Fruit fly (Drosophila melanogaster) whole organism, embryonic: ENCODE measurements around the gene CG43407.

ENCODE experiments used
- Abd-B ChIP-seq: fragments of 200-800 bp; sonication (Bioruptor generic); optimal IDR thresholded peaks from 2 replicates; lab custom pipeline; 2018; ENCODE audit warnings: missing biosample characterization, mild to moderate bottlenecking, missing genetic modification characterization, moderate library complexity
- Asciz ChIP-seq: fragments of 200-800 bp; sonication (Bioruptor generic); optimal IDR thresholded peaks from 2 replicates; lab custom pipeline; 2017; ENCODE audit warnings: missing biosample characterization, mild to moderate bottlenecking, missing genetic modification characterization, missing genetic modification reagents
- CG10543 ChIP-seq: fragments of 200-800 bp; sonication (Bioruptor generic); optimal IDR thresholded peaks from 3 replicates; lab custom pipeline; 2017; ENCODE audit warnings: missing biosample characterization, mild to moderate bottlenecking, missing genetic modification characterization, moderate library complexity
- CG11560 ChIP-seq: fragments of 200-800 bp; sonication (Bioruptor generic); IDR thresholded peaks from 3 replicates; pipeline ENCODE4 v1.3.6; 2022; ENCODE audit warnings: missing biosample characterization, missing genetic modification characterization
- CG12071 ChIP-seq: fragments of 200-800 bp; sonication (Bioruptor generic); optimal IDR thresholded peaks from 3 replicates; lab custom pipeline; 2018; ENCODE audit warnings: missing biosample characterization, mild to moderate bottlenecking, missing genetic modification characterization
- CG13424 ChIP-seq: fragments of 200-800 bp; sonication (Bioruptor generic); optimal IDR thresholded peaks from 2 replicates; lab custom pipeline; 2019; ENCODE audit warnings: missing biosample characterization, mild to moderate bottlenecking, missing genetic modification characterization, moderate library complexity
- CG13624 ChIP-seq: fragments of 200-800 bp; sonication (Bioruptor generic); optimal IDR thresholded peaks from 2 replicates; lab custom pipeline; 2016; ENCODE audit warnings: missing biosample characterization, missing genetic modification characterization
- CG13775 ChIP-seq: fragments of 200-800 bp; sonication (Bioruptor generic); optimal IDR thresholded peaks from 3 replicates; lab custom pipeline; 2017; ENCODE audit warnings: missing biosample characterization, mild to moderate bottlenecking, missing genetic modification characterization
- CG14667 ChIP-seq: fragments of 200-800 bp; sonication (Bioruptor generic); IDR thresholded peaks from 2 replicates; pipeline ENCODE4 v1.3.6; 2022; ENCODE audit warnings: missing biosample characterization, missing genetic modification characterization
- CG16779 ChIP-seq: fragments of 200-800 bp; sonication (Bioruptor generic); IDR thresholded peaks from 2 replicates; pipeline ENCODE4 v1.3.6; 2022; ENCODE audit warnings: missing biosample characterization, missing genetic modification characterization
- CG17359 ChIP-seq: fragments of 200-800 bp; sonication (Bioruptor generic); optimal IDR thresholded peaks from 3 replicates; lab custom pipeline; 2018; ENCODE audit warnings: missing biosample characterization, mild to moderate bottlenecking, missing genetic modification characterization, moderate library complexity
- CG17829 ChIP-seq: fragments of 200-800 bp; optimal IDR thresholded peaks from 2 replicates; lab custom pipeline; 2019; ENCODE audit warnings: missing biosample characterization, mild to moderate bottlenecking, missing genetic modification characterization, moderate library complexity
- CG18599 ChIP-seq: fragments of 200-800 bp; sonication (Bioruptor generic); optimal IDR thresholded peaks from 3 replicates; lab custom pipeline; 2017; ENCODE audit warnings: missing biosample characterization, missing genetic modification characterization, mild to moderate bottlenecking, moderate library complexity, missing genetic modification reagents
- CG2120 ChIP-seq: fragments of 200-800 bp; sonication (Bioruptor generic); optimal IDR thresholded peaks from 3 replicates; lab custom pipeline; 2016; ENCODE audit warnings: missing biosample characterization, missing genetic modification characterization
- CG2875 ChIP-seq: fragments of 200-800 bp; sonication (Bioruptor generic); optimal IDR thresholded peaks from 2 replicates; lab custom pipeline; 2017; ENCODE audit warnings: missing biosample characterization, mild to moderate bottlenecking, missing genetic modification characterization, missing genetic modification reagents
- CG32772 ChIP-seq: fragments of 200-800 bp; sonication (Bioruptor generic); IDR thresholded peaks from 2 replicates; pipeline ENCODE4 v1.3.6; 2022; ENCODE audit warnings: missing biosample characterization, missing genetic modification characterization
- CG42726 ChIP-seq: fragments of 200-800 bp; sonication (Bioruptor generic); IDR thresholded peaks from 2 replicates; pipeline ENCODE4 v1.3.6; 2022; ENCODE audit warnings: missing biosample characterization, missing genetic modification characterization; ENCODE audit not compliant: partially characterized antibody
- CG6813 ChIP-seq: fragments of 200-800 bp; sonication (Bioruptor generic); optimal IDR thresholded peaks from 2 replicates; lab custom pipeline; 2017; ENCODE audit warnings: missing biosample characterization, missing genetic modification characterization, mild to moderate bottlenecking, moderate library complexity, missing genetic modification reagents
- CG6854 ChIP-seq: fragments of 200-800 bp; sonication (Bioruptor generic); optimal IDR thresholded peaks from 3 replicates; lab custom pipeline; 2017; ENCODE audit warnings: missing biosample characterization, mild to moderate bottlenecking, missing genetic modification characterization
- CG7357 ChIP-seq: fragments of 200-800 bp; sonication (Bioruptor generic); IDR thresholded peaks from 3 replicates; pipeline ENCODE4 v1.3.6; 2022; ENCODE audit warnings: missing biosample characterization, missing genetic modification characterization
- CG7839 ChIP-seq: fragments of 200-800 bp; sonication (Bioruptor generic); optimal IDR thresholded peaks from 3 replicates; lab custom pipeline; 2018; ENCODE audit warnings: missing biosample characterization, mild to moderate bottlenecking, missing genetic modification characterization, moderate library complexity
- CG7963 ChIP-seq: fragments of 200-800 bp; sonication (Bioruptor generic); IDR thresholded peaks from 3 replicates; pipeline ENCODE4 v1.3.6; 2022; ENCODE audit warnings: missing biosample characterization, missing genetic modification characterization; ENCODE audit not compliant: partially characterized antibody
- CG7987 ChIP-seq: fragments of 200-800 bp; sonication (Bioruptor generic); optimal IDR thresholded peaks from 2 replicates; lab custom pipeline; 2018; ENCODE audit warnings: missing biosample characterization, mild to moderate bottlenecking, missing genetic modification characterization, moderate library complexity
- CG8944 ChIP-seq: fragments of 200-800 bp; sonication (Bioruptor generic); optimal IDR thresholded peaks from 3 replicates; lab custom pipeline; 2016; ENCODE audit warnings: missing biosample characterization, missing genetic modification characterization
- CTCF ChIP-seq: fragments of 200-800 bp; sonication (Bioruptor generic); optimal IDR thresholded peaks from 2 replicates; lab custom pipeline; 2017; ENCODE audit warnings: missing biosample characterization, mild to moderate bottlenecking, missing genetic modification characterization, moderate library complexity
- Deaf1 ChIP-seq: fragments of 200-800 bp; optimal IDR thresholded peaks from 3 replicates; lab custom pipeline; 2019; ENCODE audit warnings: missing biosample characterization, mild to moderate bottlenecking, missing genetic modification characterization, moderate library complexity
- Ets65A ChIP-seq: fragments of 200-800 bp; sonication (Bioruptor generic); peaks from one replicate; lab custom pipeline; 2016; ENCODE audit warnings: missing biosample characterization, missing genetic modification characterization
- Fer1 ChIP-seq: fragments of 200-800 bp; sonication (Bioruptor generic); optimal IDR thresholded peaks from 2 replicates; lab custom pipeline; 2017; ENCODE audit warnings: missing biosample characterization, mild to moderate bottlenecking, missing genetic modification characterization
- Hey ChIP-seq: fragments of 200-800 bp; sonication (Bioruptor generic); optimal IDR thresholded peaks from 3 replicates; lab custom pipeline; 2018; ENCODE audit warnings: missing biosample characterization, mild to moderate bottlenecking, missing genetic modification characterization
- HmgZ ChIP-seq: fragments of 200-800 bp; sonication (Bioruptor generic); optimal IDR thresholded peaks from 2 replicates; lab custom pipeline; 2018; ENCODE audit warnings: missing biosample characterization, mild to moderate bottlenecking, missing genetic modification characterization
- MBD-R2 ChIP-seq: fragments of 200-800 bp; sonication (Bioruptor generic); IDR thresholded peaks from 2 replicates; pipeline ENCODE4 v1.3.6; 2022; ENCODE audit warnings: missing biosample characterization, missing genetic modification characterization
- Myb ChIP-seq: fragments of 200-800 bp; sonication (Bioruptor generic); optimal IDR thresholded peaks from 2 replicates; lab custom pipeline; 2016; ENCODE audit warnings: missing biosample characterization, missing genetic modification characterization
- PHDP ChIP-seq: fragments of 200-800 bp; sonication (Bioruptor generic); optimal IDR thresholded peaks from 3 replicates; lab custom pipeline; 2018; ENCODE audit warnings: missing biosample characterization, mild to moderate bottlenecking, missing genetic modification characterization, moderate library complexity
- Rx ChIP-seq: fragments of 200-800 bp; sonication (Bioruptor generic); IDR thresholded peaks from 2 replicates; pipeline ENCODE4 v1.3.6; 2022; ENCODE audit warnings: missing biosample characterization, missing genetic modification characterization
- Vsx1 ChIP-seq: fragments of 200-800 bp; sonication (Bioruptor generic); optimal IDR thresholded peaks from 2 replicates; lab custom pipeline; 2017; ENCODE audit warnings: missing biosample characterization, mild to moderate bottlenecking, missing genetic modification characterization, missing genetic modification reagents
- corto ChIP-seq: fragments of 200-800 bp; sonication (Bioruptor generic); optimal IDR thresholded peaks from 2 replicates; lab custom pipeline; 2016; ENCODE audit warnings: missing biosample characterization, mild to moderate bottlenecking, missing genetic modification characterization, moderate library complexity
- en ChIP-seq: fragments of 200-800 bp; sonication (Bioruptor generic); optimal IDR thresholded peaks from 2 replicates; lab custom pipeline; 2016; ENCODE audit warnings: missing biosample characterization, missing genetic modification characterization
- eve ChIP-seq, 2 experiments: fragments of >200 bp; optimal IDR thresholded peaks; 2 replicates each; lab custom pipeline; 2017; ENCODE audit warnings: missing biosample characterization in 2 of 2, missing genetic modification characterization in 2 of 2
- exex ChIP-seq: fragments of 200-800 bp; sonication (Bioruptor generic); optimal IDR thresholded peaks from 4 replicates; lab custom pipeline; 2018; ENCODE audit warnings: missing biosample characterization, mild to moderate bottlenecking, missing genetic modification characterization, moderate library complexity
- fd96Cb ChIP-seq: fragments of 200-800 bp; sonication (Bioruptor generic); optimal IDR thresholded peaks from 2 replicates; lab custom pipeline; 2018; ENCODE audit warnings: missing biosample characterization, mild to moderate bottlenecking, missing genetic modification characterization, moderate library complexity
- gem ChIP-seq: fragments of 200-800 bp; sonication (Bioruptor generic); optimal IDR thresholded peaks from 2 replicates; lab custom pipeline; 2019; ENCODE audit warnings: missing biosample characterization, mild to moderate bottlenecking, missing genetic modification characterization, moderate library complexity
- jumu ChIP-seq: fragments of 200-800 bp; sonication (Bioruptor generic); optimal IDR thresholded peaks from 3 replicates; lab custom pipeline; 2016; ENCODE audit warnings: missing biosample characterization, missing genetic modification characterization
- mam ChIP-seq: fragments of 200-800 bp; sonication (Bioruptor generic); optimal IDR thresholded peaks from 3 replicates; lab custom pipeline; 2016; ENCODE audit warnings: missing biosample characterization, missing genetic modification characterization
- org-1 ChIP-seq: fragments of 200-800 bp; sonication (Bioruptor generic); optimal IDR thresholded peaks from 2 replicates; lab custom pipeline; 2017; ENCODE audit warnings: missing biosample characterization, missing genetic modification characterization
- otp ChIP-seq: fragments of 200-800 bp; sonication (Bioruptor generic); IDR thresholded peaks from 3 replicates; pipeline ENCODE4, ENCODE4 v1.3.6; 2022; ENCODE audit warnings: missing biosample characterization, missing genetic modification characterization
- pros ChIP-seq: fragments of 200-800 bp; sonication (Bioruptor generic); optimal IDR thresholded peaks from 3 replicates; lab custom pipeline; 2019; ENCODE audit warnings: missing biosample characterization, mild to moderate bottlenecking, missing genetic modification characterization, moderate library complexity
- row ChIP-seq: fragments of 200-800 bp; sonication (Bioruptor generic); IDR thresholded peaks from 3 replicates; pipeline ENCODE4 v1.3.6; 2022; ENCODE audit warnings: missing biosample characterization, missing genetic modification characterization
- sc ChIP-seq, 3 experiments: fragments of >200 bp in 2 of 3; fragments of 200-800 bp in 1 of 3; sonication (Bioruptor generic) in 1 of 3; optimal IDR thresholded peaks; 2 replicates in 2 of 3; 3 replicates in 1 of 3; lab custom pipeline; 2017; ENCODE audit warnings: mild to moderate bottlenecking in 1 of 3, missing biosample characterization in 1 of 3, missing genetic modification characterization in 1 of 3, missing genetic modification reagents in 1 of 3
- sens ChIP-seq: fragments of 200-800 bp; sonication (Bioruptor generic); peaks from one replicate; lab custom pipeline; 2016; ENCODE audit warnings: missing biosample characterization, missing genetic modification characterization
- so ChIP-seq: fragments of 200-800 bp; sonication (Bioruptor generic); IDR thresholded peaks from 3 replicates; pipeline ENCODE4 v1.3.6; 2022; ENCODE audit warnings: missing biosample characterization, missing genetic modification characterization
- vnd ChIP-seq: fragments of 200-800 bp; sonication (Bioruptor generic); IDR thresholded peaks from 3 replicates; pipeline ENCODE4 v1.3.6; 2022; ENCODE audit warnings: missing biosample characterization, missing genetic modification characterization; ENCODE audit not compliant: partially characterized antibody

CG43407 gene

dm6 chr3L:19027172-19027571, 26.0 kb downstream of the CG43407 start (continued):
- TF ChIP-seq Myb (no peak), CG10543 (GFP tag; lab: Kevin White, UChicago) (no peak), CG13624 (GFP tag; lab: Kevin White, UChicago) (no peak), CG18599 (GFP tag; lab: Kevin White, UChicago) (peak; percentile 23), sc (optimal IDR thresholded peaks at IDR 0.05; lab: Kevin White, UChicago) (no peak), sc (GFP tag; optimal IDR thresholded peaks at IDR 0.05; lab: Kevin White, UChicago) (no peak), Hey (tag; lab: Kevin White, UChicago) (no peak), gem (tag; lab: Kevin White, UChicago) (peak; percentile 57), PHDP (tag; lab: Kevin White, UChicago) (peak; percentile 25), mam (GFP tag; lab: Kevin White, UChicago) (no peak), CG7357 (peak; percentile 12; the same call in 1 of the 3 replicates), sens (peak; percentile 27), CG2875 (GFP tag; lab: Kevin White, UChicago) (no peak), CG6854 (no peak), CG16779 (GFP tag; lab: Robert Waterston, UW) (no peak), Asciz (GFP tag; lab: Kevin White, UChicago) (peak; percentile 12), en (GFP tag; lab: Kevin White, UChicago) (no peak), CTCF (GFP tag; lab: Kevin White, UChicago) (no peak), CG17359 (tag; lab: Kevin White, UChicago) (peak; percentile 28), row (peak; percentile 27; the same call in 2 of the 3 replicates), otp (no peak), MBD-R2 (GFP tag; lab: Robert Waterston, UW) (no peak), CG13775 (no peak), Fer1 (GFP tag; lab: Kevin White, UChicago) (peak; percentile 13), CG7963 (no peak), CG7987 (no peak)

dm6 chr3L:19024800-19025199, 28.4 kb downstream of the CG43407 start:
- TF ChIP-seq Vsx1 (GFP tag; lab: Kevin White, UChicago) (peak; percentile 28), pros (GFP tag; lab: Kevin White, UChicago) (no peak), CG14667 (GFP tag; lab: Robert Waterston, UW) (peak; percentile 65; the same call in 1 of the 2 replicates), vnd (GFP tag; lab: Robert Waterston, UW) (no peak), CTCF (GFP tag; lab: Kevin White, UChicago) (peak; percentile 36), eve (GFP tag; optimal IDR thresholded peaks at IDR 0.05; lab: Kevin White, UChicago) (peak in 1 of 2 experiments; percentile 79), CG13424 (tag; lab: Kevin White, UChicago) (peak; percentile 79), corto (no peak), CG32772 (GFP tag; lab: Robert Waterston, UW) (peak; percentile 85), HmgZ (tag; lab: Kevin White, UChicago) (peak; percentile 51), exex (no peak), CG42726 (GFP tag; lab: Robert Waterston, UW) (no peak), Abd-B (peak; percentile 51), CG8944 (GFP tag; lab: Kevin White, UChicago) (peak; percentile 78), Ets65A (GFP tag; lab: Kevin White, UChicago) (peak; percentile 96), CG7839 (tag; lab: Kevin White, UChicago) (peak; percentile 81), so (peak; percentile 79; the same call in 2 of the 3 replicates), CG11560 (tag; lab: Robert Waterston, UW) (peak; percentile 53; the same call in 1 of the 3 replicates), CG17829 (tag; lab: Kevin White, UChicago) (peak; percentile 86), CG12071 (GFP tag; lab: Kevin White, UChicago) (no peak), org-1 (GFP tag; lab: Kevin White, UChicago) (peak; percentile 38), Deaf1 (peak; percentile 45), CG6813 (GFP tag; lab: Kevin White, UChicago) (peak; percentile 73), jumu (GFP tag; lab: Kevin White, UChicago) (peak; percentile 35), fd96Cb (tag; lab: Kevin White, UChicago) (peak; percentile 64), CG2120 (GFP tag; lab: Kevin White, UChicago) (peak; percentile 57), Rx (GFP tag; lab: Robert Waterston, UW) (peak; percentile 79)
